Fruit fly (Drosophila melanogaster): ENCODE results near the gene CG7824.

dm6 chr3R:29866706-29867105 lies 8.0 kb upstream of the CG7824 start:
- no peak for TF ChIP-seq D1 (tag; optimal IDR thresholded peaks at IDR 0.05)
- no peak for TF ChIP-seq CG10348 (GFP tag; IDR thresholded peaks at IDR 0.05)
- no peak for TF ChIP-seq CG34367 (tag; optimal IDR thresholded peaks at IDR 0.05)
- TF ChIP-seq CG8159 (tag; optimal IDR thresholded peaks at IDR 0.05) = no peak
- no peak for TF ChIP-seq CG9948 (tag; optimal IDR thresholded peaks at IDR 0.05)
- no peak for TF ChIP-seq Pif1A (GFP tag; optimal IDR thresholded peaks at IDR 0.05)
- no peak for TF ChIP-seq rn (GFP tag; IDR thresholded peaks at IDR 0.05)
- TF ChIP-seq Ets98B (GFP tag; IDR thresholded peaks at IDR 0.05) = no peak
- no peak for TF ChIP-seq CG32121 (GFP tag; IDR thresholded peaks at IDR 0.05)
